Fruit fly (Drosophila melanogaster) whole organism, adult: ENCODE measurements around the gene CG15824.

ENCODE experiments used
- CG11617 ChIP-seq: fragments of 200-800 bp; sonication (Bioruptor generic); optimal IDR thresholded peaks from 2 replicates; lab custom pipeline; 2017; ENCODE audit warnings: mild to moderate bottlenecking, missing biosample characterization, missing genetic modification reagents, missing genetic modification characterization
- CG12768 ChIP-seq: fragments of 200-800 bp; sonication (Bioruptor generic); optimal IDR thresholded peaks from 2 replicates; lab custom pipeline; 2017; ENCODE audit warnings: missing biosample characterization, missing genetic modification characterization, mild to moderate bottlenecking, moderate library complexity, missing genetic modification reagents
- CG14711 ChIP-seq: fragments of 200-800 bp; sonication (Bioruptor generic); optimal IDR thresholded peaks from 2 replicates; lab custom pipeline; 2018; ENCODE audit warnings: missing biosample characterization, mild to moderate bottlenecking, missing genetic modification characterization, moderate library complexity
- CG1620 ChIP-seq: fragments of 200-800 bp; sonication (Bioruptor generic); optimal IDR thresholded peaks from 2 replicates; lab custom pipeline; 2016; ENCODE audit warnings: missing biosample characterization, missing genetic modification characterization
- CG33017 ChIP-seq: fragments of 200-800 bp; sonication (Bioruptor generic); optimal IDR thresholded peaks from 2 replicates; lab custom pipeline; 2018; ENCODE audit warnings: missing biosample characterization, mild to moderate bottlenecking, missing genetic modification characterization, moderate library complexity
- CG5204 ChIP-seq: fragments of 200-800 bp; sonication (Bioruptor generic); optimal IDR thresholded peaks from 2 replicates; lab custom pipeline; 2016; ENCODE audit warnings: missing biosample characterization, missing genetic modification characterization
- CG7045 ChIP-seq: fragments of 200-800 bp; sonication (Bioruptor generic); optimal IDR thresholded peaks from 2 replicates; lab custom pipeline; 2017; ENCODE audit warnings: missing biosample characterization, mild to moderate bottlenecking, missing genetic modification characterization
- CG7101 ChIP-seq: fragments of 200-800 bp; sonication (Bioruptor generic); optimal IDR thresholded peaks from 2 replicates; lab custom pipeline; 2018; ENCODE audit warnings: missing biosample characterization, mild to moderate bottlenecking, missing genetic modification characterization, moderate library complexity
- Clk ChIP-seq: fragments of 200-800 bp; sonication (Bioruptor generic); optimal IDR thresholded peaks from 2 replicates; lab custom pipeline; 2017; ENCODE audit warnings: missing biosample characterization, missing genetic modification characterization
- Crg-1 ChIP-seq: fragments of 200-800 bp; sonication (Bioruptor generic); optimal IDR thresholded peaks from 2 replicates; lab custom pipeline; 2016; ENCODE audit warnings: missing biosample characterization, missing genetic modification characterization
- Hr96 ChIP-seq: fragments of 200-800 bp; sonication (Bioruptor generic); optimal IDR thresholded peaks from 2 replicates; lab custom pipeline; 2016; ENCODE audit warnings: missing biosample characterization, missing genetic modification characterization
- Mnt ChIP-seq: fragments of 200-800 bp; sonication (Bioruptor generic); optimal IDR thresholded peaks from 2 replicates; lab custom pipeline; 2016; ENCODE audit warnings: missing biosample characterization, mild to moderate bottlenecking, missing genetic modification characterization
- bab1 ChIP-seq: fragments of 200-800 bp; sonication (Bioruptor generic); optimal IDR thresholded peaks from 3 replicates; lab custom pipeline; 2019; ENCODE audit warnings: missing biosample characterization, mild to moderate bottlenecking, missing genetic modification characterization, moderate library complexity
- cic ChIP-seq: fragments of 200-800 bp; sonication (Bioruptor generic); optimal IDR thresholded peaks from 2 replicates; lab custom pipeline; 2017; ENCODE audit warnings: missing biosample characterization, mild to moderate bottlenecking, missing genetic modification characterization, moderate library complexity
- cnc ChIP-seq, 2 experiments: fragments of >200 bp; optimal IDR thresholded peaks; 2 replicates each; lab custom pipeline; 2017
- kay ChIP-seq: fragments of 200-800 bp; sonication (Bioruptor generic); peaks from one replicate; lab custom pipeline; 2016; ENCODE audit warnings: missing biosample characterization, missing genetic modification characterization, borderline replicate concordance
- ovo ChIP-seq: fragments of 200-800 bp; sonication (Bioruptor generic); optimal IDR thresholded peaks from 2 replicates; lab custom pipeline; 2016; ENCODE audit warnings: missing biosample characterization, missing genetic modification characterization
- pad ChIP-seq: fragments of 200-800 bp; sonication (Bioruptor generic); optimal IDR thresholded peaks from 3 replicates; lab custom pipeline; 2017; ENCODE audit warnings: missing biosample characterization, missing genetic modification characterization, mild to moderate bottlenecking, moderate library complexity, missing genetic modification reagents
- tj ChIP-seq: fragments of 200-800 bp; sonication (Bioruptor generic); optimal IDR thresholded peaks from 3 replicates; lab custom pipeline; 2017; ENCODE audit warnings: missing biosample characterization, mild to moderate bottlenecking, missing genetic modification characterization, moderate library complexity
- toe ChIP-seq: fragments of 200-800 bp; sonication (Bioruptor generic); optimal IDR thresholded peaks from 2 replicates; lab custom pipeline; 2016; ENCODE audit warnings: missing biosample characterization, missing genetic modification characterization

The CG15824 gene

DNA sequence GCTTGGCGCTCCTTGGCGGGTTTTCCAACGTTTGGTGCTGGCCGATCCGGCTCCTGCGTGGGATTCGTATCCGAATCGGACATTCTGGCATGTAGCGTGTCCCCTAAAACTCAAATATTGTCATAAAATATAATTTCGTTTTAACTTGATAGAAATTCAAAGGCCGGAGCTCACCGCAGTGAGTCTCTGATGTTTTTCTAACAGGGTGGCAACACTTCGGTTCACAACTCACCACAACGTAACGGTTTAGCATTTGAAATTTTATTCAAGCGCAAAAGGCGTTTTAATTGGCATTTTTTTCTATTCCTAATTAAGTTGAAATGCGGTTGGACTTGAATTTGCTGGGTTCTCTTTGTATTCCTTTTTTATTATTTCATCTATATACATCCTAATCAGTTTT lies at the start of gene CG15824:
Gene CG15824 (minus strand): TSS at position 172 of the 400 bp plus-strand sequence.
- no peak for TF ChIP-seq tj (GFP tag; lab: Kevin White, UChicago)
- TF ChIP-seq kay (GFP tag; lab: Kevin White, UChicago) = no peak
- TF ChIP-seq cic (GFP tag; lab: Kevin White, UChicago) = no peak
- TF ChIP-seq Hr96 = no peak
- no peak for TF ChIP-seq Crg-1 (GFP tag; lab: Kevin White, UChicago)
- TF ChIP-seq CG5204 (GFP tag; lab: Kevin White, UChicago) = no peak
- TF ChIP-seq CG14711 (tag; lab: Kevin White, UChicago) = no peak
- TF ChIP-seq CG12768 (GFP tag; lab: Kevin White, UChicago) = no peak
- TF ChIP-seq toe (GFP tag; lab: Kevin White, UChicago) = no peak
- no peak for TF ChIP-seq cnc (optimal IDR thresholded peaks at IDR 0.05; lab: Kevin White, UChicago)
- no peak for TF ChIP-seq CG1620 (GFP tag; lab: Kevin White, UChicago)
- no peak for TF ChIP-seq CG7045 (GFP tag; lab: Kevin White, UChicago)
- TF ChIP-seq pad = no peak
- TF ChIP-seq Clk (GFP tag; lab: Kevin White, UChicago) = no peak
- TF ChIP-seq Mnt (GFP tag; lab: Kevin White, UChicago) = no peak
- no peak for TF ChIP-seq CG11617 (GFP tag; lab: Kevin White, UChicago)

- TF ChIP-seq CG7101 = no peak
- no peak for TF ChIP-seq CG7045 (GFP tag; lab: Kevin White, UChicago)
- no peak for TF ChIP-seq CG5204 (GFP tag; lab: Kevin White, UChicago)
- TF ChIP-seq CG1620 (GFP tag; lab: Kevin White, UChicago) = no peak
These were observed 37.7 kb upstream of the CG15824 start, which contains the start of gene Tmtc2 for dm6 chr2L:922660-923059. TSS of gene Tmtc2 (plus strand) at chr2L:922793.

- no peak for TF ChIP-seq cnc (optimal IDR thresholded peaks at IDR 0.05; lab: Kevin White, UChicago)
- TF ChIP-seq CG12768 (GFP tag; lab: Kevin White, UChicago) = no peak
- no peak for TF ChIP-seq bab1 (GFP tag; lab: Kevin White, UChicago)
- no peak for TF ChIP-seq ovo (GFP tag; lab: Kevin White, UChicago)
- no peak for TF ChIP-seq CG11617 (GFP tag; lab: Kevin White, UChicago)
- TF ChIP-seq CG33017 (tag; lab: Kevin White, UChicago) = no peak
- TF ChIP-seq Clk (GFP tag; lab: Kevin White, UChicago) = no peak
- no peak for TF ChIP-seq Mnt (GFP tag; lab: Kevin White, UChicago)
- TF ChIP-seq cic (GFP tag; lab: Kevin White, UChicago) = no peak
- no peak for TF ChIP-seq CG7045 (GFP tag; lab: Kevin White, UChicago)
- TF ChIP-seq tj (GFP tag; lab: Kevin White, UChicago) = no peak
- no peak for TF ChIP-seq pad
- no peak for TF ChIP-seq Hr96
These were observed 33.8 kb upstream of the CG15824 start for dm6 chr2L:918738-919137.

- no peak for TF ChIP-seq CG11617 (GFP tag; lab: Kevin White, UChicago)
- no peak for TF ChIP-seq CG5204 (GFP tag; lab: Kevin White, UChicago)
- TF ChIP-seq CG33017 (tag; lab: Kevin White, UChicago) = no peak
- TF ChIP-seq toe (GFP tag; lab: Kevin White, UChicago) = no peak
- TF ChIP-seq cnc (optimal IDR thresholded peaks at IDR 0.05; lab: Kevin White, UChicago) = no peak
- TF ChIP-seq ovo (GFP tag; lab: Kevin White, UChicago) = no peak
- TF ChIP-seq CG14711 (tag; lab: Kevin White, UChicago) = no peak
- no peak for TF ChIP-seq pad
- TF ChIP-seq CG7045 (GFP tag; lab: Kevin White, UChicago) = no peak
- TF ChIP-seq CG7101 = no peak
- TF ChIP-seq Hr96 = no peak
- TF ChIP-seq bab1 (GFP tag; lab: Kevin White, UChicago) = no peak
- no peak for TF ChIP-seq CG12768 (GFP tag; lab: Kevin White, UChicago)
- no peak for TF ChIP-seq tj (GFP tag; lab: Kevin White, UChicago)
- TF ChIP-seq Crg-1 (GFP tag; lab: Kevin White, UChicago) = no peak
- TF ChIP-seq Mnt (GFP tag; lab: Kevin White, UChicago) = no peak
- no peak for TF ChIP-seq cic (GFP tag; lab: Kevin White, UChicago)
- no peak for TF ChIP-seq Clk (GFP tag; lab: Kevin White, UChicago)
- TF ChIP-seq CG1620 (GFP tag; lab: Kevin White, UChicago) = no peak
- no peak for TF ChIP-seq kay (GFP tag; lab: Kevin White, UChicago)
These were observed 29.0 kb upstream of the CG15824 start, which contains the start of gene GluRIIC for dm6 chr2L:913850-914391. TSS of gene GluRIIC (plus strand) at chr2L:914086.

DNA sequence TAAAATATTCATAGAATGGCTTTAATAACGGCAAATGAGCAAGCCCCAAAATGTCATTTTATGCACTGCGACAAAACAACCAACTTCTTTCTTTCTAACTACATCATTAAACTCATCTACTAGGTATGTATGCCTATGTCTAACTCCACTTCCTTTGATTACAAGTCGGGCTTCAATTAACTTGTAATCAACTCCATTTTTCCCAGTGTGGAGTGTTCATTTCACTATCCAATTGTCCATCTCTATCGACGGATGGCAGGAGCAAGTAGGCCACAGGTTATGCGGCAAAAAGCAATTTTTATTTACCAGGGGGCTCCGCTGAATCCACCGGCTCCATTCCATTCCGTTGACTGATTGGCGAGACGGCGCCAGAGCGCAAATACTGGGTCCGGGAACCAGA lies 18.8 kb upstream of the CG15824 start:
- TF ChIP-seq CG14711 (tag; lab: Kevin White, UChicago) (no peak), ovo (GFP tag; lab: Kevin White, UChicago) (no peak), Hr96 (no peak), Crg-1 (GFP tag; lab: Kevin White, UChicago) (no peak), CG1620 (GFP tag; lab: Kevin White, UChicago) (no peak)

dm6 chr2L:898316-898715 lies 13.4 kb upstream of the CG15824 start, which contains the start of gene Lsp1beta:
TSS of gene Lsp1beta (plus strand) at chr2L:898500.
- TF ChIP-seq CG5204 (GFP tag; lab: Kevin White, UChicago) (no peak), ovo (GFP tag; lab: Kevin White, UChicago) (no peak), kay (GFP tag; lab: Kevin White, UChicago) (no peak), cnc (optimal IDR thresholded peaks at IDR 0.05; lab: Kevin White, UChicago) (no peak), Crg-1 (GFP tag; lab: Kevin White, UChicago) (no peak), tj (GFP tag; lab: Kevin White, UChicago) (no peak), toe (GFP tag; lab: Kevin White, UChicago) (no peak), cic (GFP tag; lab: Kevin White, UChicago) (no peak), Hr96 (no peak), bab1 (GFP tag; lab: Kevin White, UChicago) (no peak), CG7045 (GFP tag; lab: Kevin White, UChicago) (no peak), CG1620 (GFP tag; lab: Kevin White, UChicago) (no peak), Mnt (GFP tag; lab: Kevin White, UChicago) (no peak), CG14711 (tag; lab: Kevin White, UChicago) (no peak)
